Fruit fly (Drosophila melanogaster): ENCODE results near the gene CG12118.
A peak's percentile ranks its signal among the peaks of the same experiment; 100 is the strongest.

The CG12118 gene

DNA sequence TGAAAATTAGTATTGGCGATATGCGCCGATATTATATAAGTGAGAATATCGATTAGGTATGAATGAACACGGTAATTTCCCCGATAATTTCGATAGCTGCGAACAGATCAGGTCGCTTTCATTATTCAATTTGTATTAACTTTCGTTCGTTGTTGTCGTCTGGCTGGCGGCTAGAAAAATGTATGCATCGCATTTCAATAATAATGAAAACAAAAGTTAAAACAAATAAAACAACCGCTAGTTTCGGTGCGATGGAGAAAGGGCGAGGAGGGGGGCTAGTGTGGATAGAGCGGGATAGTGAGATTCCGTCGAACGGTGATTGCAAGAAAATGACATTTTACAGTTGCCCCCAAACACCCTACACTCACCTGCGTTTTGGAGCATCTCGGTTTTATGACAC is 28.2 kb upstream of the CG12118 start:
- TF ChIP-seq CG4496 (GFP tag; IDR thresholded peaks at IDR 0.05) (0 out of 3 replicates have a peak, but pooled peaks have one; percentile 20), Snoo (tag; optimal IDR thresholded peaks at IDR 0.05) (no peak)

- TF ChIP-seq CG14655 (GFP tag; optimal IDR thresholded peaks at IDR 0.05) (peak; percentile 26), Pif1A (GFP tag; optimal IDR thresholded peaks at IDR 0.05) (no peak), CG34367 (tag; optimal IDR thresholded peaks at IDR 0.05) (no peak), Snoo (tag; optimal IDR thresholded peaks at IDR 0.05) (no peak), CG15710 (tag; optimal IDR thresholded peaks at IDR 0.05) (no peak), CG13204 (GFP tag; optimal IDR thresholded peaks at IDR 0.05) (no peak), Ets98B (GFP tag; IDR thresholded peaks at IDR 0.05) (peak; percentile 31; the same call in 1 of the 2 replicates), EcR (GFP tag; optimal IDR thresholded peaks at IDR 0.05) (no peak), fd96Ca (GFP tag; IDR thresholded peaks at IDR 0.05) (no peak), CG32121 (GFP tag; IDR thresholded peaks at IDR 0.05) (no peak), Pif1B (GFP tag; optimal IDR thresholded peaks at IDR 0.05) (no peak), D1 (tag; optimal IDR thresholded peaks at IDR 0.05) (no peak), CG8159 (tag; optimal IDR thresholded peaks at IDR 0.05) (no peak), CG12605 (GFP tag; IDR thresholded peaks at IDR 0.05) (no peak), CG9948 (tag; optimal IDR thresholded peaks at IDR 0.05) (no peak), rn (GFP tag; IDR thresholded peaks at IDR 0.05) (no peak)
Measured at dm6 chrX:9223182-9223581, 27.0 kb upstream of the CG12118 start, which contains the start of gene t. Gene t, minus strand, starts transcription at chrX:9223257.

DNA sequence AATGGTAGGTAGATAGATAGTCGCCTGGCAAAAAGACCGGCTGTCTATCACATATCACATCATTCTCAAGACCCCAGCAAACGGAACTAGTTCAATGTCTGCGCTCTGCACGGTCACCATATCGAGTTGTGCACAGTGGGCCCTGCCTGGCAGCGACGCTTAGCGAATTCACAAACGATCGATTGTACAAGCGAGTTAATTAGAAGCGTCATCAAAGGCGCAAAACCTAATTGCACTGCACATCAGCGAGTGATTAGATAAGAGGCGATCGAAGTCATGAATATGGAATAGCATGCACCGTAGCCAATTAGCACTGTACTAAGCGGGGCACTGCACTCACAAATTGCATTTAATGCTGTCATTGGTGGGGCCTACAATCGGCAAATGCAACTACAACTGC is 24.2 kb upstream of the CG12118 start:
- TF ChIP-seq CG32121 (GFP tag; IDR thresholded peaks at IDR 0.05) (peak; percentile 75), CG8159 (tag; optimal IDR thresholded peaks at IDR 0.05) (no peak), fd96Ca (GFP tag; IDR thresholded peaks at IDR 0.05) (peak; percentile 78; the same call in 2 of the 3 replicates), CG8301 (tag; optimal IDR thresholded peaks at IDR 0.05) (peak; percentile 44), Ets98B (GFP tag; IDR thresholded peaks at IDR 0.05) (peak; percentile 79), CG34367 (tag; optimal IDR thresholded peaks at IDR 0.05) (no peak), CG15710 (tag; optimal IDR thresholded peaks at IDR 0.05) (no peak), Snoo (tag; optimal IDR thresholded peaks at IDR 0.05) (no peak), rn (GFP tag; IDR thresholded peaks at IDR 0.05) (no peak), D1 (tag; optimal IDR thresholded peaks at IDR 0.05) (no peak), CG9948 (tag; optimal IDR thresholded peaks at IDR 0.05) (peak; percentile 16), CG4496 (GFP tag; IDR thresholded peaks at IDR 0.05) (peak; percentile 83), gl (tag; optimal IDR thresholded peaks at IDR 0.05) (no peak), CG14655 (GFP tag; optimal IDR thresholded peaks at IDR 0.05) (peak; percentile 60), Pif1A (GFP tag; optimal IDR thresholded peaks at IDR 0.05) (no peak), CG10348 (GFP tag; IDR thresholded peaks at IDR 0.05) (peak; percentile 66), CG17806 (tag; optimal IDR thresholded peaks at IDR 0.05) (no peak), CG13204 (GFP tag; optimal IDR thresholded peaks at IDR 0.05) (no peak), Pif1B (GFP tag; optimal IDR thresholded peaks at IDR 0.05) (no peak), EcR (GFP tag; optimal IDR thresholded peaks at IDR 0.05) (no peak), CG12605 (GFP tag; IDR thresholded peaks at IDR 0.05) (peak; percentile 34; the same call in 1 of the 2 replicates)

DNA sequence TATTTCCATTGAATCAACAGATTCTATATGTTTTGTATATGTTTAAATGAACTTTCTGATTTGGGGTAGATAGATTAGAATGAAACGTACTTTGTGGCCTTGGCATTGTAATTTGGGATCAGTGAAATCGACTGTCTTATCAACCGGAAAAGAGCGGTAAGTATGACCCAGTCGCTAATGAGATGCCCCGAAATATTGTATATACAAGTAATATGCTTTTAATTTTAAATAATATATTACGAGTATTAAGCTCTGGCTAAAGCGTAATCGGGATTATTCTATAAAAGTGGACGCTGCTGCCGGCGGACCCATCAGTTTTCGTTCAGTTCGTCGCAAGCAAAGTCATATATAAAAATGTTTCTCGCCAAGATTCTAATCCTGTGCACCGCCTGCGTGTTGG is 20.4 kb upstream of the CG12118 start, which contains the start of gene CG15369:
Gene CG15369 (plus strand): TSS at position 301 of the 400 bp plus-strand sequence.
- TF ChIP-seq fd96Ca (GFP tag; IDR thresholded peaks at IDR 0.05) (no peak), CG17806 (tag; optimal IDR thresholded peaks at IDR 0.05) (no peak), Pif1B (GFP tag; optimal IDR thresholded peaks at IDR 0.05) (no peak), CG15710 (tag; optimal IDR thresholded peaks at IDR 0.05) (no peak), CG32121 (GFP tag; IDR thresholded peaks at IDR 0.05) (no peak), CG8301 (tag; optimal IDR thresholded peaks at IDR 0.05) (no peak), Pif1A (GFP tag; optimal IDR thresholded peaks at IDR 0.05) (no peak), rn (GFP tag; IDR thresholded peaks at IDR 0.05) (no peak), gl (tag; optimal IDR thresholded peaks at IDR 0.05) (no peak), CG8159 (tag; optimal IDR thresholded peaks at IDR 0.05) (no peak), Snoo (tag; optimal IDR thresholded peaks at IDR 0.05) (no peak), Ets98B (GFP tag; IDR thresholded peaks at IDR 0.05) (no peak), CG9948 (tag; optimal IDR thresholded peaks at IDR 0.05) (no peak), CG4496 (GFP tag; IDR thresholded peaks at IDR 0.05) (no peak)

DNA sequence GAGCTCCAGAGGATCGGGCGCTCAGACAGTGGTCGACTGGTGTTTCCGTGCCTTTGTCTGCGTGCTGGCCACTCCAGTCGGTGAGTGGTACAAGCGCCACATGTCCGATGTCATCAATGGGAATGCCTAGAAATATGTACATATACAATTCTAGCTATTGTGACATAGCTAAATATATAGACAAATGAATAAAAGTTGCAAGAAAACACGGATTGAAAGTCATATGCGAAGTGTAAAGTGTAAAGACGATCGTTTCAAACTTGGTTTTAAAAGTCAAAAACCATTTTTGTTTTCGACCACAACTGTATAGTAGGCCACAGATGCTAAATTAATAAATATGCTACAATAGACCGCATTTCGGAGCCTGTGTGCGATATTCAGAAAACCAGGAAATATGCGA is 19.3 kb upstream of the CG12118 start, which contains the start of gene CG15368:
Gene CG15368 (plus strand): TSS at position 301 of the 400 bp plus-strand sequence.
- no peak for TF ChIP-seq CG9948 (tag; optimal IDR thresholded peaks at IDR 0.05)
- no peak for TF ChIP-seq CG4496 (GFP tag; IDR thresholded peaks at IDR 0.05)
- TF ChIP-seq gl (tag; optimal IDR thresholded peaks at IDR 0.05): no peak
- TF ChIP-seq Pif1A (GFP tag; optimal IDR thresholded peaks at IDR 0.05): no peak
- TF ChIP-seq CG12605 (GFP tag; IDR thresholded peaks at IDR 0.05): no peak
- TF ChIP-seq D1 (tag; optimal IDR thresholded peaks at IDR 0.05): no peak
- TF ChIP-seq Snoo (tag; optimal IDR thresholded peaks at IDR 0.05): no peak
- TF ChIP-seq rn (GFP tag; IDR thresholded peaks at IDR 0.05): no peak
- no peak for TF ChIP-seq fd96Ca (GFP tag; IDR thresholded peaks at IDR 0.05)
- no peak for TF ChIP-seq CG14655 (GFP tag; optimal IDR thresholded peaks at IDR 0.05)

DNA sequence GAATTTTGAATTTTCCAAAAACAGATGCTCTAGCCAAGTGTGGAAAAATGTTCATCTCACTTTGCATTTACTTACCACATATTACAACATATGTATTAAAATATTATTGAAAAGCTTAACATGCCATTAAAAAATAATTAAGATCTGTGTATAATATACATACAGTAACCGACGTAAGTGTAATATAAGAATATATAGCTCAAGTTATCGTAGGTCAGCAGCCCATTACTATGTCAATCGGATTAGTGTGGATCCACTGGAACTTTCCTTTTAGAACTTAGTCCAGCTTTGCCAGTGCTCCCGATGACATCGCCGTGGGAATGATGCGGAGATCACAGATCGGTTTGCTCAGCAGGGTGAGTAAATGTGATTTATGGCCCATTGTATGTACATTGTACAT is 18.4 kb upstream of the CG12118 start, which contains the start of gene Obp8a:
Gene Obp8a (plus strand): TSS at position 301 of the 400 bp plus-strand sequence.
- TF ChIP-seq CG4496 (GFP tag; IDR thresholded peaks at IDR 0.05): no peak
- TF ChIP-seq CG8159 (tag; optimal IDR thresholded peaks at IDR 0.05): no peak
- TF ChIP-seq CG12605 (GFP tag; IDR thresholded peaks at IDR 0.05): no peak
- no peak for TF ChIP-seq Ets98B (GFP tag; IDR thresholded peaks at IDR 0.05)
- no peak for TF ChIP-seq Pif1A (GFP tag; optimal IDR thresholded peaks at IDR 0.05)
- TF ChIP-seq rn (GFP tag; IDR thresholded peaks at IDR 0.05): no peak
- no peak for TF ChIP-seq D1 (tag; optimal IDR thresholded peaks at IDR 0.05)
- TF ChIP-seq CG34367 (tag; optimal IDR thresholded peaks at IDR 0.05): no peak

Data from whole organism, pupa.